Fruit fly (Drosophila melanogaster): ENCODE data around the gene CG45489.

- TF ChIP-seq pan (optimal IDR thresholded peaks at IDR 0.05) (no peak), psq (optimal IDR thresholded peaks at IDR 0.05) (no peak), CG8478 (optimal IDR thresholded peaks at IDR 0.05) (no peak)
Measured at dm6 chrX:19892070-19892469, 36.9 kb downstream of the CG45489 start.

Data from whole organism.